Worm (Caenorhabditis elegans): ENCODE results near the gene F36A4.3.

DNA sequence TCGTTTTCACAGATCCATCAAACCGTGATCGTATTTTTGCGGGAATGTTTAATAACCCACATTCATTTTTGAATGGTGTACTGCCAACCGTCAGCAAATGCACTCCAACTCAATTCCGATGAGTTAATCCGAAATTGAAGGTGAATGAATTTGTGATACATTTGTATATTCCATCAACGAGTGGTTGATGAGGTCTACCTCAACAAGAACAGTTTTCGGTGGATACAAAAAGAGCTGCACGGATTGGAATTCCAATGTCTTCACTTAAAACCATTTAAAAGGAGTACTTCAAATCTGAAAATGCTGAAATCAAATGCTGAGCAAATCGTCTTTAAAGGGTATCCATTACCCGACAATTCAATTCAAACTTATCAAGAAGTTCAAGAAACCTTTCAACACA is 19.9 kb downstream of the F36A4.3 start, which contains the start of gene F15E6.5:
- no peak for TF ChIP-seq nfya-1 (tag; optimal IDR thresholded peaks at IDR 0.05)
- no peak for TF ChIP-seq ceh-9 (tag; optimal IDR thresholded peaks at IDR 0.05)
- no peak for TF ChIP-seq npax-4 (tag; optimal IDR thresholded peaks at IDR 0.05)

Measured in whole organism, late embryonic.